Worm (Caenorhabditis elegans) whole organism, L4/young adult: ENCODE data around the gene spl-1.

Source experiments
- W03F9.2 ChIP-seq: fragments of 150-350 bp; optimal IDR thresholded peaks from 2 replicates; lab custom pipeline; 2014; ENCODE audit warnings: missing biosample characterization, missing genetic modification characterization
- dao-5 ChIP-seq: sonication (generic microtip); optimal IDR thresholded peaks from 2 replicates; lab custom pipeline; 2016; ENCODE audit warnings: missing genotype, missing genetic modification characterization, moderate library complexity, missing compliant biosample characterization

- TF ChIP-seq W03F9.2 (tag; lab: Kevin White, UChicago) (no peak), dao-5 (tag; lab: Kevin White, UChicago) (no peak)
These were observed 44.7 kb downstream of the spl-1 start for ce11 chrIV:338192-338831.
